Worm (Caenorhabditis elegans) whole organism, L4 larva: ENCODE data around the gene acs-7.

ENCODE experiments used
- F10B5.3 ChIP-seq: sonication (generic microtip); optimal IDR thresholded peaks from 2 replicates; lab custom pipeline; 2016; ENCODE audit warnings: mild to moderate bottlenecking, missing genetic modification characterization, missing compliant biosample characterization
- F37D6.2 ChIP-seq: sonication (generic microtip); optimal IDR thresholded peaks from 2 replicates; lab custom pipeline; 2016; ENCODE audit warnings: mild to moderate bottlenecking, missing genetic modification characterization, missing compliant biosample characterization
- F44E2.7 ChIP-seq: fragments of 200-800 bp; sonication (Bioruptor generic); IDR thresholded peaks from 2 replicates; pipeline ENCODE4 v2.1.2; 2022; ENCODE audit warnings: missing genetic modification characterization, missing compliant biosample characterization
- F49E8.2 ChIP-seq: sonication (generic microtip); optimal IDR thresholded peaks from 2 replicates; lab custom pipeline; 2016; ENCODE audit warnings: missing compliant biosample characterization, mild to moderate bottlenecking, missing genetic modification characterization, borderline replicate concordance
- T20F7.1 ChIP-seq: fragments of 200-800 bp; sonication (Bioruptor generic); optimal IDR thresholded peaks from 2 replicates; lab custom pipeline; 2018; ENCODE audit warnings: mild to moderate bottlenecking, missing genetic modification characterization, missing compliant biosample characterization
- Y105C5A.15 ChIP-seq: fragments of 200-800 bp; sonication (Bioruptor generic); IDR thresholded peaks from 2 replicates; pipeline ENCODE4 v1.3.6; 2022; ENCODE audit warnings: missing genetic modification characterization, missing compliant biosample characterization
- ZK546.5 ChIP-seq, 2 experiments: sonication (generic microtip); optimal IDR thresholded peaks; 2 replicates each; lab custom pipeline; 2017; ENCODE audit warnings: missing biosample characterization in 2 of 2, missing genetic modification characterization in 2 of 2
- aha-1 ChIP-seq: fragments of 150-350 bp; peaks from one replicate; lab custom pipeline; 2014; ENCODE audit warnings: missing biosample characterization, missing genetic modification characterization
- ceh-28 ChIP-seq: fragments of 150-350 bp; optimal IDR thresholded peaks from 2 replicates; lab custom pipeline; 2014; ENCODE audit warnings: missing biosample characterization, missing genetic modification reagents, missing genetic modification characterization
- ceh-32 ChIP-seq: sonication (generic microtip); optimal IDR thresholded peaks from 2 replicates; lab custom pipeline; 2016; ENCODE audit warnings: mild to moderate bottlenecking, missing genetic modification characterization, missing compliant biosample characterization; ENCODE audit not compliant: poor library complexity
- ceh-82 ChIP-seq: sonication (generic microtip); optimal IDR thresholded peaks from 2 replicates; lab custom pipeline; 2017; ENCODE audit warnings: missing biosample characterization, missing genetic modification characterization
- ces-1 ChIP-seq: fragments of 150-350 bp; sonication (generic microtip); optimal IDR thresholded peaks from 4 replicates; lab custom pipeline; 2014; ENCODE audit warnings: missing biosample characterization, missing genetic modification reagents, missing genetic modification characterization
- cey-2 ChIP-seq: sonication (generic microtip); optimal IDR thresholded peaks from 3 replicates; lab custom pipeline; 2017; ENCODE audit warnings: missing genetic modification characterization, mild to moderate bottlenecking, missing compliant biosample characterization, antibody characterized with exemption, borderline replicate concordance; ENCODE audit not compliant: insufficient read depth
- daf-16 ChIP-seq, 3 experiments: sonication (generic microtip); optimal IDR thresholded peaks; 2 replicates each; lab custom pipeline; 2016 to 2017; ENCODE audit warnings: missing genetic modification characterization in 3 of 3, missing genetic modification reagents in 3 of 3, mild to moderate bottlenecking in 2 of 3, missing compliant biosample characterization in 2 of 3, missing biosample characterization in 1 of 3, moderate library complexity in 1 of 3
- dmd-6 ChIP-seq: fragments of 200-800 bp; sonication (Bioruptor generic); IDR thresholded peaks from 2 replicates; pipeline ENCODE4 v1.3.6; 2022; ENCODE audit warnings: missing genetic modification reagents, missing genetic modification characterization, missing compliant biosample characterization
- dmd-9 ChIP-seq: fragments of 200-800 bp; sonication (Bioruptor generic); IDR thresholded peaks from 2 replicates; pipeline ENCODE4 v1.3.6; 2022; ENCODE audit warnings: missing genetic modification reagents, missing genetic modification characterization, missing compliant biosample characterization
- dpl-1 ChIP-seq: fragments of 150-350 bp; optimal IDR thresholded peaks from 2 replicates; lab custom pipeline; 2014; ENCODE audit warnings: missing biosample characterization, missing genetic modification reagents, missing genetic modification characterization
- fkh-10 ChIP-seq: fragments of 150-350 bp; optimal IDR thresholded peaks from 2 replicates; lab custom pipeline; 2014; ENCODE audit warnings: missing biosample characterization, missing genetic modification reagents, missing genetic modification characterization
- gei-8 ChIP-seq: fragments of 200-800 bp; sonication (Bioruptor generic); optimal IDR thresholded peaks from 2 replicates; lab custom pipeline; 2018; ENCODE audit warnings: mild to moderate bottlenecking, missing genetic modification characterization, missing compliant biosample characterization
- hmg-1.1 ChIP-seq: fragments of 200-800 bp; sonication (Bioruptor generic); IDR thresholded peaks from 2 replicates; pipeline ENCODE4 v1.3.6; 2022; ENCODE audit warnings: missing genetic modification reagents, missing genetic modification characterization, missing compliant biosample characterization
- lin-13 ChIP-seq: fragments of 150-350 bp; optimal IDR thresholded peaks from 2 replicates; lab custom pipeline; 2014; ENCODE audit warnings: missing biosample characterization, missing genetic modification reagents, missing genetic modification characterization
- lin-38 ChIP-seq: fragments of 200-800 bp; sonication (Bioruptor generic); IDR thresholded peaks from 2 replicates; pipeline ENCODE4 v1.3.6; 2022; ENCODE audit warnings: missing genetic modification reagents, missing genetic modification characterization, missing compliant biosample characterization
- madf-5 ChIP-seq, 2 experiments: fragments of 200-800 bp; sonication (Bioruptor generic); IDR thresholded peaks; 2 replicates each; pipeline ENCODE4 v1.3.6; 2022; ENCODE audit warnings: missing compliant biosample characterization in 2 of 2, missing genetic modification characterization in 2 of 2
- mep-1 ChIP-seq: fragments of 150-350 bp; sonication (generic microtip); optimal IDR thresholded peaks from 3 replicates; lab custom pipeline; 2014; ENCODE audit warnings: missing biosample characterization, missing genetic modification characterization
- mxl-2 ChIP-seq: fragments of 200-800 bp; sonication (Bioruptor generic); conservative IDR thresholded peaks from 2 replicates; pipeline ENCODE4 v1.3.6; 2022; ENCODE audit warnings: missing genetic modification reagents, missing genetic modification characterization, missing compliant biosample characterization
- nhr-10 ChIP-seq: fragments of 150-350 bp; optimal IDR thresholded peaks from 2 replicates; lab custom pipeline; 2014; ENCODE audit warnings: missing biosample characterization, missing genetic modification characterization
- nhr-111 ChIP-seq: fragments of 200-800 bp; sonication (Bioruptor generic); optimal IDR thresholded peaks from 2 replicates; lab custom pipeline; 2018; ENCODE audit warnings: mild to moderate bottlenecking, missing genetic modification characterization, missing compliant biosample characterization
- nhr-41 ChIP-seq: fragments of 200-800 bp; sonication (Bioruptor generic); IDR thresholded peaks from 2 replicates; pipeline ENCODE4 v1.3.6; 2022; ENCODE audit warnings: missing genetic modification reagents, missing genetic modification characterization, missing compliant biosample characterization
- nhr-76 ChIP-seq: fragments of 150-350 bp; optimal IDR thresholded peaks from 2 replicates; lab custom pipeline; 2014; ENCODE audit warnings: missing biosample characterization, missing genetic modification characterization
- pha-4 ChIP-seq, 2 experiments: fragments of 150-350 bp in 1 of 2; fragments of 200-800 bp in 1 of 2; sonication (Bioruptor generic) in 1 of 2; IDR thresholded peaks in 1 of 2; optimal IDR thresholded peaks in 1 of 2; 2 replicates each; pipeline versions ENCODE4 v1.3.6 to Lab custom; 2014 to 2022; ENCODE audit warnings: missing genetic modification characterization in 2 of 2, missing genetic modification reagents in 2 of 2, missing biosample characterization in 1 of 2, missing compliant biosample characterization in 1 of 2
- pqm-1 ChIP-seq: sonication (generic microtip); optimal IDR thresholded peaks from 2 replicates; lab custom pipeline; 2017; ENCODE audit warnings: missing biosample characterization, missing genetic modification characterization
- skn-1 ChIP-seq: fragments of 150-350 bp; optimal IDR thresholded peaks from 2 replicates; lab custom pipeline; 2014; ENCODE audit warnings: missing biosample characterization, missing genetic modification characterization
- snpc-1.2 ChIP-seq: fragments of 200-800 bp; sonication (Bioruptor generic); IDR thresholded peaks from 2 replicates; pipeline ENCODE4 v1.3.6; 2022; ENCODE audit warnings: missing genetic modification reagents, missing genetic modification characterization, missing compliant biosample characterization
- snpc-4 ChIP-seq: fragments of 150-350 bp; optimal IDR thresholded peaks from 2 replicates; lab custom pipeline; 2014; ENCODE audit warnings: missing biosample characterization, missing genetic modification characterization
- unc-62 ChIP-seq, 3 experiments: fragments of 150-350 bp in 1 of 3; sonication (generic microtip); optimal IDR thresholded peaks in 2 of 3; peaks in 1 of 3; 1 replicate in 1 of 3; 2 replicates in 2 of 3; lab custom pipeline; 2014 to 2017; ENCODE audit warnings: missing biosample characterization in 3 of 3, missing genetic modification characterization in 3 of 3, missing genetic modification reagents in 3 of 3, missing genotype in 1 of 3
- zag-1 ChIP-seq: fragments of 150-350 bp; optimal IDR thresholded peaks from 2 replicates; lab custom pipeline; 2014; ENCODE audit warnings: missing biosample characterization, missing genetic modification characterization
- zfp-2 ChIP-seq: sonication (generic microtip); optimal IDR thresholded peaks from 2 replicates; lab custom pipeline; 2016; ENCODE audit warnings: mild to moderate bottlenecking, missing genetic modification characterization, missing compliant biosample characterization
- zfp-3 ChIP-seq: fragments of 200-800 bp; sonication (Bioruptor generic); conservative IDR thresholded peaks from 2 replicates; pipeline ENCODE4 v1.3.6; 2022; ENCODE audit warnings: missing genetic modification reagents, missing genetic modification characterization, missing compliant biosample characterization

Gene acs-7

DNA sequence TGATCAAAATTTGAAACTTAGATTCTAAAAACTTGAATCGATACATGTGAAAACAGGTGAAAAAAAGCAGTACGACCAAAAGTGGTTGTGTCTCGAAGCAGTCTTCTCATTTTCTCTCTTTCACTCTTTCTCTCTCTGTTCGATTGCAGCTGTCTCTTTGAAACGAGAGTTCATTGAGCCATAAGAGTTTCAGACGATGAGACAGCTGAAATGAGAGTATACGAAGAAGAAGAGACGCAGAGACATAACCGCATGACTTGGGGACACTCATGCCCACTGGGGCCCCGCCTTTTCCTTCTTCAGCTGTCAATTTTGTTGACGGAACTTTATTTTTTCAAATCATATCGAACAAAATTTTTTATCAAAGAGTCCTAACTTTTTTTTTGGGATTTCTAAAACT lies 17.8 kb upstream of the acs-7 start (continued):
- no peak for TF ChIP-seq ces-1
- peak; percentile 49 for TF ChIP-seq gei-8 (GFP tag; lab: Kevin White, UChicago)
- TF ChIP-seq Y105C5A.15 (GFP tag; lab: Robert Waterston, UW) = 0 out of 2 replicates have a peak, but pooled peaks have one; percentile 57

DNA sequence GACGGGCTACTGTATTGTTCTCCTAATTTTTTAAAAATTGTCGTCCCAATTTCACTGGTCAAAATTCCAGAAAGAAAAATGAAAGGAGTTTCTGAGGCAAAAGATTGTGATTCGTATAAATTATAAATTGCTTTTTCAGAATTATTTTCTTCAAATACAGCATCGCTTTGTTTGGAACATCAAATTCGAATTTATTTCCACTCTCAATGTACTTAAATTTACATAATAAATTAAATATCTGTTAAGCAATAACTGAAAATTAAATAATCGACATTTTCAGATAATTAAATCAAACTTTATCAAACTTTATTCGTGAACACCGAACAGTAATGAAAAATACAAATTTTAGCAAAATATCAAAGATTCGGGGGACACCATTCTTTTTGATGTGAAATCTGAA lies 17.1 kb upstream of the acs-7 start:
- TF ChIP-seq lin-38 (GFP tag; lab: Robert Waterston, UW) (0 out of 2 replicates have a peak, but pooled peaks have one; percentile 13), hmg-1.1 (GFP tag; lab: Robert Waterston, UW) (no peak), snpc-4 (tag; lab: Kevin White, UChicago) (no peak), dmd-6 (GFP tag; lab: Robert Waterston, UW) (no peak), ceh-28 (no peak), skn-1 (tag; lab: Kevin White, UChicago) (no peak), pqm-1 (no peak), pha-4 (GFP tag; IDR thresholded peaks at IDR 0.05; lab: Robert Waterston, UW) (no peak), pha-4 (tag; optimal IDR thresholded peaks at IDR 0.05; lab: Kevin White, UChicago) (no peak), cey-2 (no peak), T20F7.1 (GFP tag; lab: Kevin White, UChicago) (peak; percentile 2), F10B5.3 (tag; lab: Kevin White, UChicago) (no peak), lin-13 (GFP tag; lab: Kevin White, UChicago) (no peak), fkh-10 (no peak), mep-1 (tag; lab: Kevin White, UChicago) (peak; percentile 72), zfp-3 (GFP tag; lab: Robert Waterston, UW) (0 out of 2 replicates have a peak, but pooled peaks have one; percentile 38), madf-5 (GFP tag; IDR thresholded peaks at IDR 0.05; lab: Robert Waterston, UW) (no peak), zag-1 (tag; lab: Kevin White, UChicago) (no peak), ceh-82 (no peak), zfp-2 (no peak), mxl-2 (GFP tag; lab: Robert Waterston, UW) (no peak), nhr-76 (tag; lab: Kevin White, UChicago) (no peak), dpl-1 (GFP tag; lab: Kevin White, UChicago) (no peak), dmd-9 (GFP tag; lab: Robert Waterston, UW) (no peak), F37D6.2 (tag; lab: Kevin White, UChicago) (no peak), ZK546.5 (tag; optimal IDR thresholded peaks at IDR 0.05; lab: Kevin White, UChicago) (no peak), aha-1 (tag; lab: Kevin White, UChicago) (peak; percentile 52), nhr-41 (GFP tag; lab: Robert Waterston, UW) (no peak), gei-8 (GFP tag; lab: Kevin White, UChicago) (no peak)
- TF ChIP-seq, all 104 proteins: peak for 5

- TF ChIP-seq ceh-32 (tag; lab: Kevin White, UChicago) (no peak), nhr-10 (peak; percentile 36), F44E2.7 (no peak), F49E8.2 (tag; lab: Kevin White, UChicago) (no peak), daf-16 (GFP tag; optimal IDR thresholded peaks at IDR 0.05; lab: Kevin White, UChicago) (no peak), daf-16 (tag; optimal IDR thresholded peaks at IDR 0.05; lab: Kevin White, UChicago) (peak; percentile 8), snpc-1.2 (GFP tag; lab: Robert Waterston, UW) (0 out of 2 replicates have a peak, but pooled peaks have one; percentile 39)
These were observed 16.6 kb upstream of the acs-7 start for ce11 chrII:9275173-9275572.

DNA sequence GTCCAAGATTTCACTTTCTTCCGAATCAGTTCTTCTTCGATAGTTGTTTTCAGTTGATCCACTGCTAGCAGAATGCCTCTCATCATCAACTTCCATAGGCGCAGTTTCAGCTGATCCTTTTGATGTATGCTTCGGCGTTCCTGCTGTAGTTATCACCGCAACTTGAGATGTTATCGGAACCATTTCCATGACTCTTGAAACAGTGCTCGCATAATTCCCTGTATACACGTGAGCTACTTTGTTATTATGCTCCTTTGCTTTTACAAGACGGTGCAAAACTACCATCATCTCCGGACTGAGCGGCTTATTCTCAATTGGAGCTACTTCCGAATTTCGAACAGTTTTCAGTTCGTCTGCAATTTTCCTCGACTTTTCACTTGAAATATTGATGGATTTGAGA lies 14.7 kb upstream of the acs-7 start:
- peak in 1 of 2 experiments; percentile 45 for TF ChIP-seq unc-62 (GFP tag; optimal IDR thresholded peaks at IDR 0.05 in 1 of 2; lab: Kevin White, UChicago)
- no peak for TF ChIP-seq unc-62 (tag; optimal IDR thresholded peaks at IDR 0.05; lab: Kevin White, UChicago)
- TF ChIP-seq nhr-111 (GFP tag; lab: Kevin White, UChicago) = no peak
